Fruit fly (Drosophila melanogaster): ENCODE results near the gene yellow-k.
A peak's percentile ranks its signal among the peaks of the same experiment; 100 is the strongest.

yellow-k gene

DNA sequence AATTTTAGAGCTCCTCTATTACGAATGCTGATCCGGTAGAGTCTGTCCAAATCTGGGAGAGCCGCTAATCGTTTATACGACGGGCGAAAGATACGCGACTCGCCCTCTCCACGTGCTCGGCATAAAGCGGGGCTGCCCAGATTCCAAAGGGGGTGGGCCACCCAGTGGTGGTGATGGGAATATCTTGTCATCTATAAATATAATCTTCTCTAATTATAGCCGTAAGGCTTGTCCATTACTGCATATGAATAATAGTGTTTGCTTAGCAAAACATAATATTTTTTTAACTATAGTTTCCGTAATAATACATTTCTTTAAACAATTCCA is 18.8 kb upstream of the yellow-k start:
- TF ChIP-seq woc (GFP tag; optimal IDR thresholded peaks at IDR 0.05) (peak; percentile 32), CG32264 (GFP tag; optimal IDR thresholded peaks at IDR 0.05) (no peak)

dm6 chr3L:15502256-15502655 is 18.2 kb upstream of the yellow-k start:
- no peak for TF ChIP-seq ey (GFP tag; optimal IDR thresholded peaks at IDR 0.05)
- TF ChIP-seq CG9705 (GFP tag; optimal IDR thresholded peaks at IDR 0.05): no peak
- no peak for TF ChIP-seq Mio (GFP tag; optimal IDR thresholded peaks at IDR 0.05)
- TF ChIP-seq br (GFP tag; optimal IDR thresholded peaks at IDR 0.05): no peak
- TF ChIP-seq brk (GFP tag; optimal IDR thresholded peaks at IDR 0.05): no peak
- no peak for TF ChIP-seq usp (GFP tag; optimal IDR thresholded peaks at IDR 0.05)
- no peak for TF ChIP-seq CG32264 (GFP tag; optimal IDR thresholded peaks at IDR 0.05)
- TF ChIP-seq Hnf4 (GFP tag; optimal IDR thresholded peaks at IDR 0.05): no peak
- no peak for TF ChIP-seq foxo (GFP tag; optimal IDR thresholded peaks at IDR 0.05)
- no peak for TF ChIP-seq Myc (optimal IDR thresholded peaks at IDR 0.05)
- TF ChIP-seq lola (GFP tag; optimal IDR thresholded peaks at IDR 0.05): no peak
- TF ChIP-seq Hr83 (GFP tag; optimal IDR thresholded peaks at IDR 0.05; ENCODE audit: poor library complexity, severe bottlenecking): no peak
- no peak for TF ChIP-seq sv (GFP tag; optimal IDR thresholded peaks at IDR 0.05)
- TF ChIP-seq jim (GFP tag; optimal IDR thresholded peaks at IDR 0.05): no peak
- TF ChIP-seq CrebA (GFP tag; optimal IDR thresholded peaks at IDR 0.05; ENCODE audit: borderline replicate concordance): no peak
- no peak for TF ChIP-seq Jra (GFP tag; optimal IDR thresholded peaks at IDR 0.05)
- no peak for TF ChIP-seq N (GFP tag; optimal IDR thresholded peaks at IDR 0.05)

DNA sequence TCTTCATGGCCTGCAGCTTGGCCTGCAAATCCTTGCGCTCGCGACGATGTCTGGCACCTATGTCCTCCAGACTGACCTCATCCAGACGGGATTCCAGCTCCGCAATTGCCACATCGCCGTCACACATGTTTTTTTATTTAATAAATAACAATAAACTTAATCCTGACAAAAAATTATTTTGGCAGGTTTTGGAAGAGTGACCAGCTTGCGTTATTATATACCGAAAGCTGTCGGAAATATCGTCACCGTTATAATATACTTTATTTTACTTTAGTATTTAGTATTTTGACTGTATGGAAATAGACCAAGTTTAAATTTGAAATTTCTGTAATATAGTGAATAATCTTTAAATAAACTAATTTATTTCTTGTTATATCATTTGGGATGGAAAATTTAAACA is 15.7 kb upstream of the yellow-k start, which contains the start of gene CG7857:
Gene CG7857 (minus strand): TSS at position 208 of the 400 bp plus-strand sequence.
- TF ChIP-seq pan (optimal IDR thresholded peaks at IDR 0.05) (no peak), h (GFP tag; optimal IDR thresholded peaks at IDR 0.05) (no peak), sage (GFP tag; optimal IDR thresholded peaks at IDR 0.05) (peak; percentile 14), OdsH (GFP tag; optimal IDR thresholded peaks at IDR 0.05) (no peak), N (GFP tag; optimal IDR thresholded peaks at IDR 0.05) (no peak), Abd-B (GFP tag; optimal IDR thresholded peaks at IDR 0.05) (no peak), foxo (GFP tag; optimal IDR thresholded peaks at IDR 0.05) (no peak), Hnf4 (GFP tag; optimal IDR thresholded peaks at IDR 0.05) (no peak), dsf (GFP tag; optimal IDR thresholded peaks at IDR 0.05; ENCODE audit: borderline replicate concordance) (no peak), rgr (GFP tag; optimal IDR thresholded peaks at IDR 0.05) (no peak), brk (GFP tag; optimal IDR thresholded peaks at IDR 0.05) (no peak), jim (GFP tag; optimal IDR thresholded peaks at IDR 0.05) (no peak), usp (GFP tag; optimal IDR thresholded peaks at IDR 0.05) (no peak), psq (GFP tag; optimal IDR thresholded peaks at IDR 0.05) (no peak), Rel (GFP tag; optimal IDR thresholded peaks at IDR 0.05) (no peak), Rel (tag; optimal IDR thresholded peaks at IDR 0.05) (peak; percentile 29)

- TF ChIP-seq sage (GFP tag; optimal IDR thresholded peaks at IDR 0.05): peak; percentile 2
- TF ChIP-seq Mio (GFP tag; optimal IDR thresholded peaks at IDR 0.05): no peak
Measured at dm6 chr3L:15506174-15506926, 14.1 kb upstream of the yellow-k start.

- TF ChIP-seq foxo (GFP tag; optimal IDR thresholded peaks at IDR 0.05) (no peak), Rel (GFP tag; optimal IDR thresholded peaks at IDR 0.05) (no peak), Rel (tag; optimal IDR thresholded peaks at IDR 0.05) (peak; percentile 95), Hnf4 (GFP tag; optimal IDR thresholded peaks at IDR 0.05) (no peak), dl (GFP tag; optimal IDR thresholded peaks at IDR 0.05; ENCODE audit: insufficient read depth in 1 of 2, partially characterized antibody in 2 of 2) (peak; percentile 80 to 81), Mio (GFP tag; optimal IDR thresholded peaks at IDR 0.05) (no peak), Dif (GFP tag; optimal IDR thresholded peaks at IDR 0.05; ENCODE audit: partially characterized antibody) (peak; percentile 92), Dfd (GFP tag; optimal IDR thresholded peaks at IDR 0.05) (no peak)
Measured at dm6 chr3L:15507148-15507896, 13.1 kb upstream of the yellow-k start.
